Fruit fly (Drosophila melanogaster): Measurements from ENCODE around the gene Nnf1b.

DNA sequence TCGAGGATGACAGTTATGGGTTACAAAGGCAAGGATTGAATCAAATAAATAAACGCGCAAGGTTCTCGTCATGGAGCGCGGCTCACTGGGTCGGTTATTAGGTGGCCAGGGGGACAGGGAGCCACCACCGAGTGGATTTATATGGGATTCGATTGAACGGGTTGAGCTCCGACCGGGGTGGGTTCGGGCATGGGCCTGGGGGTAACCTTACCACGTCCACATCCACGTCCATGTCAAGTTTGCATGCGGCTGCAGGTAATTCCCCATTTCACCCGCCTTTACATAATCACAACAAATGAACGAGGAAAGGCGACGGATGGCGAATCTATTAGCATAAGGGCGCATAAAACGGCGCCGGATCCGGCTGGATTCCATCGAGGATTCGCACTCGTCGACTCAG is 49.5 kb downstream of the Nnf1b start, which contains the start of gene CG13950:
- TF ChIP-seq CG4496 (GFP tag; IDR thresholded peaks at IDR 0.05) (no peak), EcR (GFP tag; optimal IDR thresholded peaks at IDR 0.05) (no peak), CG13204 (GFP tag; optimal IDR thresholded peaks at IDR 0.05) (no peak), Pif1B (GFP tag; optimal IDR thresholded peaks at IDR 0.05) (no peak), D1 (tag; optimal IDR thresholded peaks at IDR 0.05) (no peak), CG8159 (tag; optimal IDR thresholded peaks at IDR 0.05) (no peak), Pif1A (GFP tag; optimal IDR thresholded peaks at IDR 0.05) (no peak), CG8301 (tag; optimal IDR thresholded peaks at IDR 0.05) (no peak)
